Worm (Caenorhabditis elegans) whole organism, L3 larva: Measurements from ENCODE around the gene F08G2.4.

Source experiments
- R02D3.7 ChIP-seq: fragments of 150-350 bp; optimal IDR thresholded peaks from 2 replicates; lab custom pipeline; 2014; ENCODE audit warnings: missing biosample characterization, missing genetic modification characterization
- ZK546.5 ChIP-seq: sonication (generic microtip); optimal IDR thresholded peaks from 2 replicates; lab custom pipeline; 2017; ENCODE audit warnings: missing biosample characterization, missing genetic modification characterization
- aly-2 ChIP-seq: fragments of 150-350 bp; optimal IDR thresholded peaks from 2 replicates; lab custom pipeline; 2014; ENCODE audit warnings: missing biosample characterization, missing genetic modification characterization
- ama-1 ChIP-seq: fragments of 150-350 bp; optimal IDR thresholded peaks from 2 replicates; lab custom pipeline; 2018
- ceh-16 ChIP-seq: sonication (generic microtip); optimal IDR thresholded peaks from 2 replicates; lab custom pipeline; 2017; ENCODE audit warnings: missing biosample characterization, missing genetic modification characterization
- ceh-28 ChIP-seq: fragments of 150-350 bp; optimal IDR thresholded peaks from 2 replicates; lab custom pipeline; 2014; ENCODE audit warnings: missing biosample characterization, missing genetic modification reagents, missing genetic modification characterization
- ceh-82 ChIP-seq: fragments of 150-350 bp; optimal IDR thresholded peaks from 2 replicates; lab custom pipeline; 2014; ENCODE audit warnings: missing biosample characterization, missing genetic modification characterization
- ceh-9 ChIP-seq: sonication (generic microtip); optimal IDR thresholded peaks from 2 replicates; lab custom pipeline; 2018; ENCODE audit warnings: missing biosample characterization, missing genetic modification characterization
- daf-12 ChIP-seq: fragments of 150-350 bp; optimal IDR thresholded peaks from 2 replicates; lab custom pipeline; 2014; ENCODE audit warnings: missing biosample characterization, missing genetic modification reagents, missing genetic modification characterization
- egl-27 ChIP-seq: sonication (generic microtip); optimal IDR thresholded peaks from 4 replicates; lab custom pipeline; 2017; ENCODE audit warnings: missing biosample characterization, missing genetic modification reagents, missing genetic modification characterization
- egl-5 ChIP-seq: fragments of 150-350 bp; optimal IDR thresholded peaks from 2 replicates; lab custom pipeline; 2017; ENCODE audit warnings: missing biosample characterization, missing genetic modification reagents, missing genetic modification characterization, inconsistent platforms
- elt-1 ChIP-seq: fragments of 150-350 bp; optimal IDR thresholded peaks from 2 replicates; lab custom pipeline; 2014; ENCODE audit warnings: missing biosample characterization, missing genetic modification characterization
- elt-2 ChIP-seq: sonication (generic microtip); optimal IDR thresholded peaks from 2 replicates; lab custom pipeline; 2016; ENCODE audit warnings: missing genetic modification reagents, mild to moderate bottlenecking, missing genetic modification characterization, missing compliant biosample characterization
- elt-3 ChIP-seq, 3 experiments: fragments of 150-350 bp in 1 of 3; sonication (generic microtip) in 2 of 3; optimal IDR thresholded peaks; 2 replicates in 2 of 3; 4 replicates in 1 of 3; lab custom pipeline; 2014 to 2017; ENCODE audit warnings: missing biosample characterization in 3 of 3, missing genetic modification characterization in 3 of 3
- eor-1 ChIP-seq, 2 experiments: fragments of 150-350 bp; optimal IDR thresholded peaks; 2 replicates each; lab custom pipeline; 2014 to 2018; ENCODE audit warnings: missing biosample characterization in 2 of 2, missing genetic modification characterization in 2 of 2
- fkh-10 ChIP-seq: sonication (generic microtip); optimal IDR thresholded peaks from 2 replicates; lab custom pipeline; 2017; ENCODE audit warnings: missing biosample characterization, missing genetic modification reagents, missing genetic modification characterization
- fkh-2 ChIP-seq: fragments of 150-350 bp; optimal IDR thresholded peaks from 2 replicates; lab custom pipeline; 2014; ENCODE audit warnings: missing biosample characterization, missing genetic modification reagents, missing genetic modification characterization
- fos-1 ChIP-seq: fragments of 150-350 bp; optimal IDR thresholded peaks from 2 replicates; lab custom pipeline; 2014; ENCODE audit warnings: missing biosample characterization, missing genetic modification characterization
- hmg-11 ChIP-seq: sonication (generic microtip); optimal IDR thresholded peaks from 2 replicates; lab custom pipeline; 2016; ENCODE audit warnings: missing genetic modification characterization, missing compliant biosample characterization
- jun-1 ChIP-seq: fragments of 150-350 bp; optimal IDR thresholded peaks from 2 replicates; lab custom pipeline; 2014; ENCODE audit warnings: missing biosample characterization, missing genetic modification reagents, missing genetic modification characterization
- lin-15B ChIP-seq: fragments of 150-350 bp; optimal IDR thresholded peaks from 2 replicates; lab custom pipeline; 2014; ENCODE audit warnings: missing biosample characterization, missing genetic modification characterization
- lin-39 ChIP-seq: fragments of 150-350 bp; optimal IDR thresholded peaks from 2 replicates; lab custom pipeline; 2018; ENCODE audit warnings: missing biosample characterization, missing genetic modification reagents, missing genetic modification characterization
- lsy-12 ChIP-seq: sonication (generic microtip); optimal IDR thresholded peaks from 2 replicates; lab custom pipeline; 2016; ENCODE audit warnings: mild to moderate bottlenecking, missing genetic modification characterization, missing compliant biosample characterization
- mdl-1 ChIP-seq: fragments of 150-350 bp; optimal IDR thresholded peaks from 2 replicates; lab custom pipeline; 2014; ENCODE audit warnings: missing biosample characterization, missing genetic modification characterization
- mml-1 ChIP-seq: fragments of 150-350 bp; sonication (generic microtip); optimal IDR thresholded peaks from 3 replicates; lab custom pipeline; 2014; ENCODE audit warnings: missing biosample characterization, missing genetic modification characterization
- nfya-1 ChIP-seq: sonication (generic microtip); optimal IDR thresholded peaks from 2 replicates; lab custom pipeline; 2017; ENCODE audit warnings: missing genetic modification characterization, mild to moderate bottlenecking, missing compliant biosample characterization, antibody characterized with exemption, moderate library complexity; ENCODE audit not compliant: insufficient read depth
- nhr-11 ChIP-seq: fragments of 150-350 bp; optimal IDR thresholded peaks from 2 replicates; lab custom pipeline; 2014; ENCODE audit warnings: missing biosample characterization, missing genetic modification characterization
- nhr-12 ChIP-seq: fragments of 150-350 bp; optimal IDR thresholded peaks from 2 replicates; lab custom pipeline; 2014; ENCODE audit warnings: missing biosample characterization, missing genetic modification characterization
- nhr-23 ChIP-seq: fragments of 150-350 bp; optimal IDR thresholded peaks from 2 replicates; lab custom pipeline; 2014; ENCODE audit warnings: missing biosample characterization, missing genetic modification reagents, missing genetic modification characterization
- nhr-237 ChIP-seq: fragments of 150-350 bp; optimal IDR thresholded peaks from 2 replicates; lab custom pipeline; 2014; ENCODE audit warnings: missing biosample characterization, missing genetic modification characterization
- nhr-25 ChIP-seq: sonication (generic microtip); optimal IDR thresholded peaks from 2 replicates; lab custom pipeline; 2017; ENCODE audit warnings: missing biosample characterization, missing genetic modification characterization
- nhr-28 ChIP-seq: fragments of 150-350 bp; optimal IDR thresholded peaks from 2 replicates; lab custom pipeline; 2014; ENCODE audit warnings: missing biosample characterization, missing genetic modification characterization
- nhr-43 ChIP-seq: sonication (generic microtip); optimal IDR thresholded peaks from 2 replicates; lab custom pipeline; 2016; ENCODE audit warnings: mild to moderate bottlenecking, missing genetic modification characterization, missing compliant biosample characterization; ENCODE audit not compliant: poor library complexity, severe bottlenecking
- nhr-67 ChIP-seq: fragments of 150-350 bp; optimal IDR thresholded peaks from 2 replicates; lab custom pipeline; 2014; ENCODE audit warnings: missing biosample characterization, missing genetic modification characterization
- nhr-76 ChIP-seq: fragments of 150-350 bp; sonication (generic microtip); optimal IDR thresholded peaks from 5 replicates; lab custom pipeline; 2014; ENCODE audit warnings: missing biosample characterization, missing genetic modification characterization
- nhr-77 ChIP-seq: fragments of 150-350 bp; optimal IDR thresholded peaks from 2 replicates; lab custom pipeline; 2014; ENCODE audit warnings: missing biosample characterization, missing genetic modification characterization
- pha-4 ChIP-seq: fragments of 150-350 bp; optimal IDR thresholded peaks from 2 replicates; lab custom pipeline; 2014; ENCODE audit warnings: missing biosample characterization, missing genetic modification reagents, missing genetic modification characterization
- pqm-1 ChIP-seq: fragments of 150-350 bp; optimal IDR thresholded peaks from 2 replicates; lab custom pipeline; 2017; ENCODE audit warnings: missing biosample characterization, missing genetic modification characterization, inconsistent platforms
- sea-2 ChIP-seq: fragments of 150-350 bp; sonication (generic microtip); optimal IDR thresholded peaks from 4 replicates; lab custom pipeline; 2014; ENCODE audit warnings: missing biosample characterization, missing genetic modification reagents, missing genetic modification characterization
- skn-1 ChIP-seq: fragments of 150-350 bp; optimal IDR thresholded peaks from 2 replicates; lab custom pipeline; 2014; ENCODE audit warnings: missing biosample characterization, missing genetic modification characterization
- snpc-4 ChIP-seq: fragments of 150-350 bp; optimal IDR thresholded peaks from 2 replicates; lab custom pipeline; 2014; ENCODE audit warnings: missing biosample characterization, missing genetic modification characterization
- tbx-2 ChIP-seq: sonication (generic microtip); optimal IDR thresholded peaks from 2 replicates; lab custom pipeline; 2016; ENCODE audit warnings: mild to moderate bottlenecking, missing genetic modification characterization, missing compliant biosample characterization
- unc-39 ChIP-seq: sonication (generic microtip); optimal IDR thresholded peaks from 4 replicates; lab custom pipeline; 2017; ENCODE audit warnings: missing biosample characterization, missing genetic modification characterization
- unc-62 ChIP-seq: fragments of 150-350 bp; sonication (generic microtip); optimal IDR thresholded peaks from 4 replicates; lab custom pipeline; 2014; ENCODE audit warnings: missing biosample characterization, missing genetic modification reagents, missing genetic modification characterization
- zag-1 ChIP-seq: fragments of 150-350 bp; optimal IDR thresholded peaks from 2 replicates; lab custom pipeline; 2014; ENCODE audit warnings: missing biosample characterization, missing genetic modification characterization
- ztf-11 ChIP-seq: fragments of 150-350 bp; optimal IDR thresholded peaks from 2 replicates; lab custom pipeline; 2014; ENCODE audit warnings: missing biosample characterization, missing genetic modification characterization
- ztf-4 ChIP-seq: fragments of 150-350 bp; optimal IDR thresholded peaks from 2 replicates; lab custom pipeline; 2014; ENCODE audit warnings: missing biosample characterization, missing genetic modification characterization

Gene F08G2.4

DNA sequence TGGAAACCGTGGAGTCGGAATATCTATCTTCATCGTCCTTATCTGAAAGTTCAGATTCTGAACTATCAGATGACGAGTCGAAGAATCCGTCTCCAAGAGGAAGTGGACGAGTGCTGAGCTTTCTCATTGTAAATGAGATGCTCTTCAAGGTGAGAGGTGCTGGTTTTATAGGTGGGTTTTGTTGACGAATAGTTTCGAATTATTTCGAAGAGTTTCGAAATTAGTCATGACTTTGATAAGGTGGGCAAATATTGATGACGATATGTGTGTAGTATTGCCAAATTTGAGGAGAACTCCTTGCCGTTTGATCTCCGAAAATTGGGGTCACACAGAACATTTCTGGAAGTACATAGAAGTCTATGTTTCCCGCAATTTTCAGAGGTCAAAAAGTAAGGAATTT lies 3.1 kb downstream of the F08G2.4 start, which contains the start of gene F08G2.5:
Gene F08G2.5, minus strand, starts transcription at position 127 of the 400 bp plus-strand sequence.
- peak; percentile 42 for TF ChIP-seq pqm-1 (tag; lab: Kevin White, UChicago)
- TF ChIP-seq pha-4, result peak; percentile 2
- no peak for TF ChIP-seq nhr-12

- TF ChIP-seq daf-12 (tag; lab: Kevin White, UChicago), result peak; percentile 34
- no peak for TF ChIP-seq nhr-12
- no peak for TF ChIP-seq ztf-11
- no peak for TF ChIP-seq nhr-11
- TF ChIP-seq nhr-25 (tag; lab: Kevin White, UChicago), result peak; percentile 93
- no peak for TF ChIP-seq ZK546.5
- peak in 1 of 2 experiments; percentile 68 for TF ChIP-seq eor-1 (tag; optimal IDR thresholded peaks at IDR 0.05; lab: Kevin White, UChicago)
- TF ChIP-seq ceh-9, result no peak
- TF ChIP-seq ceh-82 (tag; lab: Kevin White, UChicago), result peak; percentile 86
- peak; percentile 100 for TF ChIP-seq snpc-4 (tag; lab: Kevin White, UChicago)
- no peak for TF ChIP-seq zag-1
- peak; percentile 74 for TF ChIP-seq ceh-28 (tag; lab: Kevin White, UChicago)
- peak; percentile 58 for TF ChIP-seq fkh-10 (GFP tag; lab: Kevin White, UChicago)
- peak; percentile 27 for TF ChIP-seq ztf-4
- peak; percentile 78 for TF ChIP-seq sea-2 (GFP tag; lab: Kevin White, UChicago)
- peak; percentile 90 for TF ChIP-seq nhr-77 (tag; lab: Kevin White, UChicago)
- TF ChIP-seq fkh-2, result no peak
- TF ChIP-seq pqm-1 (tag; lab: Kevin White, UChicago), result peak; percentile 46
- TF ChIP-seq nhr-28 (tag; lab: Kevin White, UChicago), result no peak
- no peak for TF ChIP-seq mdl-1 (tag; lab: Kevin White, UChicago)
- peak; percentile 74 for TF ChIP-seq R02D3.7 (tag; lab: Kevin White, UChicago)
- TF ChIP-seq pha-4, result peak; percentile 96
- TF ChIP-seq elt-2, result peak; percentile 60
- peak; percentile 90 for TF ChIP-seq skn-1
- TF ChIP-seq egl-27 (tag; lab: Kevin White, UChicago), result peak; percentile 65
- TF ChIP-seq nfya-1 (tag; lab: Kevin White, UChicago), result peak; percentile 93
- TF ChIP-seq nhr-237, result peak; percentile 24
- peak; percentile 96 for TF ChIP-seq nhr-23 (tag; lab: Kevin White, UChicago)
- peak in 1 of 3 experiments; percentile 25 for TF ChIP-seq elt-3 (tag; optimal IDR thresholded peaks at IDR 0.05; lab: Kevin White, UChicago)
- no peak for TF ChIP-seq aly-2 (tag; lab: Kevin White, UChicago)
- TF ChIP-seq nhr-43 (tag; lab: Kevin White, UChicago), result peak; percentile 93
- TF ChIP-seq nhr-67 (tag; lab: Kevin White, UChicago), result no peak
- TF ChIP-seq tbx-2, result peak; percentile 92
- TF ChIP-seq jun-1 (tag; lab: Kevin White, UChicago), result peak; percentile 81
- TF ChIP-seq unc-62 (GFP tag; lab: Kevin White, UChicago), result no peak
- TF ChIP-seq lin-15B (tag; lab: Kevin White, UChicago), result peak; percentile 88
- TF ChIP-seq elt-1 (tag; lab: Kevin White, UChicago), result peak; percentile 53
- TF ChIP-seq hmg-11 (tag; lab: Kevin White, UChicago), result peak; percentile 96
- TF ChIP-seq lin-39 (tag; lab: Kevin White, UChicago), result peak; percentile 98
- peak; percentile 57 for TF ChIP-seq fos-1 (tag; lab: Kevin White, UChicago)
- peak; percentile 41 for TF ChIP-seq mml-1
- peak; percentile 73 for TF ChIP-seq lsy-12 (tag; lab: Kevin White, UChicago)
- TF ChIP-seq unc-39 (tag; lab: Kevin White, UChicago), result no peak
- TF ChIP-seq ceh-16 (tag; lab: Kevin White, UChicago), result no peak
- peak; percentile 32 for TF ChIP-seq ama-1 (lab: Kevin White, UChicago)
- peak; percentile 89 for TF ChIP-seq egl-5 (tag; lab: Kevin White, UChicago)
- TF ChIP-seq nhr-76, result no peak
Observed at ce11 chrII:13834380-13835194, 4.2 kb downstream of the F08G2.4 start.
